Worm (Caenorhabditis elegans) whole organism, mixed stage, embryonic: ENCODE data around the gene K02E7.7.

ENCODE experiments used
- ceh-43 ChIP-seq: fragments of 200-800 bp; sonication (Bioruptor generic); optimal IDR thresholded peaks from 2 replicates; lab custom pipeline; 2018; ENCODE audit warnings: mild to moderate bottlenecking, missing genetic modification characterization, moderate library complexity, missing compliant biosample characterization
- ceh-83 ChIP-seq: fragments of 200-800 bp; sonication (Bioruptor generic); optimal IDR thresholded peaks from 2 replicates; lab custom pipeline; 2018; ENCODE audit warnings: mild to moderate bottlenecking, missing genetic modification characterization, missing compliant biosample characterization
- ces-1 ChIP-seq: fragments of 150-350 bp; optimal IDR thresholded peaks from 2 replicates; lab custom pipeline; 2014; ENCODE audit warnings: missing biosample characterization, missing genetic modification reagents, missing genetic modification characterization
- cnd-1 ChIP-seq: fragments of 200-800 bp; sonication (Bioruptor generic); optimal IDR thresholded peaks from 2 replicates; lab custom pipeline; 2018; ENCODE audit warnings: mild to moderate bottlenecking, missing genetic modification characterization, missing compliant biosample characterization
- elt-1 ChIP-seq: sonication (generic microtip); optimal IDR thresholded peaks from 2 replicates; lab custom pipeline; 2017; ENCODE audit warnings: missing genetic modification characterization, mild to moderate bottlenecking, missing compliant biosample characterization, antibody characterized with exemption, moderate library complexity, borderline replicate concordance; ENCODE audit not compliant: insufficient read depth
- elt-3 ChIP-seq: fragments of 150-350 bp; optimal IDR thresholded peaks from 2 replicates; lab custom pipeline; 2014; ENCODE audit warnings: missing biosample characterization, missing genetic modification characterization
- mep-1 ChIP-seq: fragments of 150-350 bp; optimal IDR thresholded peaks from 2 replicates; lab custom pipeline; 2017; ENCODE audit warnings: missing biosample characterization, missing genetic modification reagents, missing genetic modification characterization, inconsistent platforms
- nhr-12 ChIP-seq: fragments of 150-350 bp; optimal IDR thresholded peaks from 2 replicates; lab custom pipeline; 2014; ENCODE audit warnings: missing biosample characterization, missing genetic modification characterization
- pha-4 ChIP-seq: fragments of 150-350 bp; optimal IDR thresholded peaks from 2 replicates; lab custom pipeline; 2018; ENCODE audit warnings: missing biosample characterization, missing genetic modification reagents, missing genetic modification characterization
- sem-2 ChIP-seq: fragments of 200-800 bp; sonication (Bioruptor generic); optimal IDR thresholded peaks from 2 replicates; lab custom pipeline; 2018; ENCODE audit warnings: mild to moderate bottlenecking, missing genetic modification characterization, missing compliant biosample characterization
- snpc-4 ChIP-seq: fragments of 150-350 bp; optimal IDR thresholded peaks from 2 replicates; lab custom pipeline; 2014; ENCODE audit warnings: missing biosample characterization, missing genetic modification characterization
- sptf-1 ChIP-seq: sonication (generic microtip); optimal IDR thresholded peaks from 2 replicates; lab custom pipeline; 2017; ENCODE audit warnings: mild to moderate bottlenecking, missing genetic modification characterization, moderate library complexity, missing compliant biosample characterization
- unc-62 ChIP-seq: fragments of 150-350 bp; optimal IDR thresholded peaks from 2 replicates; lab custom pipeline; 2014; ENCODE audit warnings: missing biosample characterization, missing genetic modification reagents, missing genetic modification characterization
- ztf-11 ChIP-seq: fragments of 150-350 bp; optimal IDR thresholded peaks from 2 replicates; lab custom pipeline; 2014; ENCODE audit warnings: missing biosample characterization, missing genetic modification characterization

DNA sequence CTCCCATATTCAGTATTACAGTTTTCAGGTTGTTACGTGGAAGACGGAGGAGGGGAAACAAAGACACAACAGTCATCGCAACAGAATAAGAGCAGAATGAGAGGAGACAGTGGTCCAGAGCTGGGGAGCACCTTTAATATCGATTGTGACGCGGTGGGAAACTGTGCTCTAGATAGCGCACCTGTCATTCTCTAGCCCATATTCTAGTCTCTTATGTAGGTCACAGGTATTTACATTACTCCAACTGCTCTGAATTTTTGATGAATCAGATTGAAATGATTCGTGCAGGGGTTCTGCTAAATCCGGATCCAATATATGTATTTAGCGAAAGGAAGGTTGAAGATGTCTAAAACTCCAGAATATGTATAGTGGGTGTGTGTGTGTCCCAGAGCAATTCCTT, 12.6 kb upstream of the K02E7.7 start, which contains the start of gene fbxb-41:
- no peak for TF ChIP-seq cnd-1 (tag; lab: Kevin White, UChicago)
- no peak for TF ChIP-seq snpc-4 (tag; lab: Kevin White, UChicago)
- no peak for TF ChIP-seq elt-3 (tag; lab: Kevin White, UChicago)
- no peak for TF ChIP-seq nhr-12 (tag; lab: Kevin White, UChicago)
- TF ChIP-seq pha-4 (tag; lab: Kevin White, UChicago): no peak
- TF ChIP-seq sem-2 (GFP tag; lab: Kevin White, UChicago): no peak
- no peak for TF ChIP-seq unc-62
- TF ChIP-seq ceh-83 (GFP tag; lab: Kevin White, UChicago): no peak
- no peak for TF ChIP-seq sptf-1 (tag; lab: Kevin White, UChicago)
- TF ChIP-seq ces-1 (GFP tag; lab: Kevin White, UChicago): no peak
- no peak for TF ChIP-seq elt-1 (tag; lab: Kevin White, UChicago)
- TF ChIP-seq mep-1 (tag; lab: Kevin White, UChicago): no peak
- no peak for TF ChIP-seq ceh-43 (GFP tag; lab: Kevin White, UChicago)
- no peak for TF ChIP-seq ztf-11 (tag; lab: Kevin White, UChicago)
